Fruit fly (Drosophila melanogaster) whole organism, embryonic: Measurements from ENCODE around the gene CG14664.
A peak's percentile ranks its signal among the peaks of the same experiment; 100 is the strongest.

Experiments
- BEAF-32 ChIP-seq: fragments of 200-800 bp; sonication (Bioruptor generic); optimal IDR thresholded peaks from 3 replicates; lab custom pipeline; 2017; ENCODE audit warnings: missing biosample characterization, missing genetic modification characterization, mild to moderate bottlenecking, moderate library complexity, missing genetic modification reagents
- BtbVII ChIP-seq: fragments of 200-800 bp; sonication (Bioruptor generic); optimal IDR thresholded peaks from 3 replicates; lab custom pipeline; 2017; ENCODE audit warnings: missing biosample characterization, mild to moderate bottlenecking, missing genetic modification characterization
- CG10274 ChIP-seq: fragments of 200-800 bp; sonication (Bioruptor generic); optimal IDR thresholded peaks from 3 replicates; lab custom pipeline; 2017; ENCODE audit warnings: missing biosample characterization, mild to moderate bottlenecking, missing genetic modification characterization
- CG12071 ChIP-seq: fragments of 200-800 bp; sonication (Bioruptor generic); optimal IDR thresholded peaks from 3 replicates; lab custom pipeline; 2018; ENCODE audit warnings: missing biosample characterization, mild to moderate bottlenecking, missing genetic modification characterization
- CG12236 ChIP-seq: fragments of 200-800 bp; sonication (Bioruptor generic); optimal IDR thresholded peaks from 2 replicates; lab custom pipeline; 2016; ENCODE audit warnings: missing biosample characterization, missing genetic modification characterization
- CG12299 ChIP-seq: fragments of 200-800 bp; sonication (Bioruptor generic); optimal IDR thresholded peaks from 2 replicates; lab custom pipeline; 2018; ENCODE audit warnings: missing biosample characterization, mild to moderate bottlenecking, missing genetic modification characterization
- CG12769 ChIP-seq: fragments of 200-800 bp; sonication (Bioruptor generic); optimal IDR thresholded peaks from 2 replicates; lab custom pipeline; 2019; ENCODE audit warnings: missing biosample characterization, mild to moderate bottlenecking, missing genetic modification characterization, moderate library complexity
- CG13424 ChIP-seq: fragments of 200-800 bp; sonication (Bioruptor generic); optimal IDR thresholded peaks from 2 replicates; lab custom pipeline; 2019; ENCODE audit warnings: missing biosample characterization, mild to moderate bottlenecking, missing genetic modification characterization, moderate library complexity
- CG13894 ChIP-seq: fragments of 200-800 bp; sonication (Bioruptor generic); optimal IDR thresholded peaks from 3 replicates; lab custom pipeline; 2018; ENCODE audit warnings: missing biosample characterization, mild to moderate bottlenecking, missing genetic modification characterization, moderate library complexity
- CG15479 ChIP-seq: fragments of 200-800 bp; sonication (Bioruptor generic); optimal IDR thresholded peaks from 3 replicates; lab custom pipeline; 2019; ENCODE audit warnings: missing biosample characterization, mild to moderate bottlenecking, missing genetic modification characterization, moderate library complexity
- CG15514 ChIP-seq: fragments of 200-800 bp; sonication (Bioruptor generic); optimal IDR thresholded peaks from 3 replicates; lab custom pipeline; 2017; ENCODE audit warnings: missing biosample characterization, missing genetic modification characterization, mild to moderate bottlenecking, moderate library complexity, missing genetic modification reagents
- CG4328 ChIP-seq: fragments of 200-800 bp; sonication (Bioruptor generic); optimal IDR thresholded peaks from 3 replicates; lab custom pipeline; 2017; ENCODE audit warnings: missing biosample characterization, missing genetic modification reagents, missing genetic modification characterization
- CG4360 ChIP-seq: fragments of 200-800 bp; sonication (Bioruptor generic); IDR thresholded peaks from 2 replicates; pipeline ENCODE4 v1.3.6; 2022; ENCODE audit warnings: missing biosample characterization, missing genetic modification characterization
- CG5245 ChIP-seq: fragments of 200-800 bp; sonication (Bioruptor generic); optimal IDR thresholded peaks from 3 replicates; lab custom pipeline; 2016; ENCODE audit warnings: missing biosample characterization, missing genetic modification characterization
- CG8388 ChIP-seq: fragments of 200-800 bp; sonication (Bioruptor generic); optimal IDR thresholded peaks from 2 replicates; lab custom pipeline; 2019; ENCODE audit warnings: missing biosample characterization, mild to moderate bottlenecking, missing genetic modification characterization, moderate library complexity
- CTCF ChIP-seq: fragments of 200-800 bp; sonication (Bioruptor generic); optimal IDR thresholded peaks from 2 replicates; lab custom pipeline; 2017; ENCODE audit warnings: missing biosample characterization, mild to moderate bottlenecking, missing genetic modification characterization, moderate library complexity
- Dek ChIP-seq: fragments of 200-800 bp; sonication (Bioruptor generic); optimal IDR thresholded peaks from 3 replicates; lab custom pipeline; 2019; ENCODE audit warnings: missing biosample characterization, mild to moderate bottlenecking, missing genetic modification characterization, moderate library complexity
- Dll ChIP-seq: fragments of 200-800 bp; sonication (Bioruptor generic); IDR thresholded peaks from 4 replicates; pipeline ENCODE4 v1.3.6; 2022; ENCODE audit warnings: missing biosample characterization, missing genetic modification characterization; ENCODE audit not compliant: partially characterized antibody
- Doc3 ChIP-seq: fragments of 200-800 bp; sonication (Bioruptor generic); IDR thresholded peaks from 3 replicates; pipeline ENCODE4 v1.3.6; 2022; ENCODE audit warnings: missing biosample characterization, missing genetic modification characterization; ENCODE audit not compliant: partially characterized antibody
- E2f2 ChIP-seq: fragments of 200-800 bp; sonication (Bioruptor generic); IDR thresholded peaks from 2 replicates; pipeline ENCODE4 v1.3.6; 2022; ENCODE audit warnings: missing biosample characterization, missing genetic modification characterization
- Kr ChIP-seq: fragments of 200-800 bp; sonication (Bioruptor generic); optimal IDR thresholded peaks from 2 replicates; lab custom pipeline; 2017; ENCODE audit warnings: missing biosample characterization, mild to moderate bottlenecking, missing genetic modification characterization
- Opbp ChIP-seq: fragments of 200-800 bp; sonication (Bioruptor generic); IDR thresholded peaks from 3 replicates; pipeline ENCODE4 v1.3.6; 2022; ENCODE audit warnings: missing biosample characterization, missing genetic modification characterization; ENCODE audit not compliant: partially characterized antibody
- Sry-β ChIP-seq: fragments of 200-800 bp; sonication (Bioruptor generic); optimal IDR thresholded peaks from 2 replicates; lab custom pipeline; 2018; ENCODE audit warnings: missing biosample characterization, mild to moderate bottlenecking, missing genetic modification characterization, moderate library complexity
- Trl ChIP-seq, 3 experiments: fragments of >200 bp in 2 of 3; fragments of 200-800 bp in 1 of 3; sonication (Bioruptor generic) in 1 of 3; optimal IDR thresholded peaks; 2 replicates in 1 of 3; 3 replicates in 2 of 3; lab custom pipeline; 2016 to 2017; ENCODE audit warnings: missing biosample characterization in 1 of 3, missing genetic modification characterization in 1 of 3
- ase ChIP-seq: fragments of 200-800 bp; sonication (Bioruptor generic); IDR thresholded peaks from 3 replicates; pipeline ENCODE4 v1.3.6; 2022; ENCODE audit warnings: missing biosample characterization, missing genetic modification characterization
- chm ChIP-seq: fragments of 200-800 bp; sonication (Bioruptor generic); IDR thresholded peaks from 2 replicates; pipeline ENCODE4 v1.3.6; 2022; ENCODE audit warnings: missing biosample characterization, missing genetic modification characterization
- esg ChIP-seq: fragments of 200-800 bp; sonication (Bioruptor generic); conservative IDR thresholded peaks from 2 replicates; pipeline ENCODE4 v1.3.6; 2022; ENCODE audit warnings: missing biosample characterization, missing genetic modification characterization
- fd64A ChIP-seq: fragments of 200-800 bp; sonication (Bioruptor generic); optimal IDR thresholded peaks from 3 replicates; lab custom pipeline; 2018; ENCODE audit warnings: missing biosample characterization, mild to moderate bottlenecking, missing genetic modification characterization
- grn ChIP-seq: fragments of 200-800 bp; sonication (Bioruptor generic); optimal IDR thresholded peaks from 3 replicates; lab custom pipeline; 2017; ENCODE audit warnings: missing biosample characterization, missing genetic modification characterization
- ind ChIP-seq: fragments of 200-800 bp; sonication (Bioruptor generic); optimal IDR thresholded peaks from 3 replicates; lab custom pipeline; 2016; ENCODE audit warnings: missing biosample characterization, missing genetic modification characterization
- jing ChIP-seq: fragments of 200-800 bp; sonication (Bioruptor generic); optimal IDR thresholded peaks from 2 replicates; lab custom pipeline; 2018; ENCODE audit warnings: missing biosample characterization, mild to moderate bottlenecking, missing genetic modification characterization
- nerfin-1 ChIP-seq: fragments of 200-800 bp; sonication (Bioruptor generic); optimal IDR thresholded peaks from 3 replicates; lab custom pipeline; 2019; ENCODE audit warnings: missing biosample characterization, mild to moderate bottlenecking, missing genetic modification characterization, moderate library complexity
- nom ChIP-seq: fragments of 200-800 bp; sonication (Bioruptor generic); optimal IDR thresholded peaks from 2 replicates; lab custom pipeline; 2017; ENCODE audit warnings: missing biosample characterization, missing genetic modification characterization, mild to moderate bottlenecking, moderate library complexity, missing genetic modification reagents
- sd ChIP-seq: fragments of 200-800 bp; sonication (Bioruptor generic); optimal IDR thresholded peaks from 3 replicates; lab custom pipeline; 2018; ENCODE audit warnings: missing biosample characterization, mild to moderate bottlenecking, missing genetic modification characterization, moderate library complexity
- sima ChIP-seq: fragments of 200-800 bp; sonication (Bioruptor generic); optimal IDR thresholded peaks from 2 replicates; lab custom pipeline; 2016; ENCODE audit warnings: missing biosample characterization, missing genetic modification characterization
- sna ChIP-seq: fragments of 200-800 bp; sonication (Bioruptor generic); IDR thresholded peaks from 2 replicates; pipeline ENCODE4 v1.3.6; 2022; ENCODE audit warnings: missing biosample characterization, missing genetic modification characterization; ENCODE audit not compliant: partially characterized antibody
- sob ChIP-seq: fragments of 200-800 bp; sonication (Bioruptor generic); IDR thresholded peaks from 2 replicates; pipeline ENCODE4 v1.3.6; 2022; ENCODE audit warnings: missing biosample characterization, missing genetic modification characterization
- unc-4 ChIP-seq: fragments of 200-800 bp; sonication (Bioruptor generic); IDR thresholded peaks from 2 replicates; pipeline ENCODE4 v1.3.6; 2022; ENCODE audit warnings: missing biosample characterization, missing genetic modification characterization; ENCODE audit not compliant: partially characterized antibody
- wek ChIP-seq: fragments of 200-800 bp; sonication (Bioruptor generic); optimal IDR thresholded peaks from 3 replicates; lab custom pipeline; 2018; ENCODE audit warnings: missing biosample characterization, mild to moderate bottlenecking, missing genetic modification characterization, moderate library complexity
- wor ChIP-seq: fragments of 200-800 bp; sonication (Bioruptor generic); IDR thresholded peaks from 2 replicates; pipeline ENCODE4 v1.3.6; 2022; ENCODE audit warnings: missing biosample characterization, missing genetic modification characterization
- zen2 ChIP-seq: fragments of 200-800 bp; sonication (Bioruptor generic); IDR thresholded peaks from 3 replicates; pipeline ENCODE4 v1.3.6; 2022; ENCODE audit warnings: missing biosample characterization, missing genetic modification characterization; ENCODE audit not compliant: partially characterized antibody

CG14664 gene

dm6 chr3R:5216308-5216765 is 7.6 kb upstream of the CG14664 start (continued):
- TF ChIP-seq unc-4 (GFP tag; lab: Robert Waterston, UW): peak; percentile 41; the same call in 1 of the 2 replicates
- no peak for TF ChIP-seq CG10274 (GFP tag; lab: Kevin White, UChicago)
- TF ChIP-seq zen2 (GFP tag; lab: Robert Waterston, UW): peak; percentile 58
- 0 out of 3 replicates have a peak, but pooled peaks have one; percentile 30 for TF ChIP-seq Opbp (GFP tag; lab: Robert Waterston, UW)
- no peak for TF ChIP-seq wek (GFP tag; lab: Kevin White, UChicago)
- TF ChIP-seq CG5245 (GFP tag; lab: Kevin White, UChicago): no peak
- TF ChIP-seq CG12236 (GFP tag; lab: Kevin White, UChicago): no peak
- TF ChIP-seq esg (GFP tag; lab: Robert Waterston, UW): no peak
- TF ChIP-seq CG15479 (GFP tag; lab: Kevin White, UChicago): no peak
- TF ChIP-seq ind (GFP tag; lab: Kevin White, UChicago): no peak
- no peak for TF ChIP-seq CG15514 (GFP tag; lab: Kevin White, UChicago)
- no peak for TF ChIP-seq wor (GFP tag; lab: Robert Waterston, UW)
- TF ChIP-seq ase: no peak
- TF ChIP-seq CG12071 (GFP tag; lab: Kevin White, UChicago): no peak
- no peak for TF ChIP-seq jing
- TF ChIP-seq E2f2 (GFP tag; lab: Robert Waterston, UW): no peak
- no peak for TF ChIP-seq nom (GFP tag; lab: Kevin White, UChicago)
- TF ChIP-seq CG12299 (tag; lab: Kevin White, UChicago): no peak
- no peak for TF ChIP-seq CG13894 (tag; lab: Kevin White, UChicago)
- TF ChIP-seq fd64A (GFP tag; lab: Kevin White, UChicago): no peak
- peak; percentile 76 for TF ChIP-seq nerfin-1 (tag; lab: Kevin White, UChicago)
- no peak for TF ChIP-seq sob
- TF ChIP-seq sd: peak; percentile 99
- peak; percentile 89 for TF ChIP-seq CTCF (GFP tag; lab: Kevin White, UChicago)
- peak; percentile 16 for TF ChIP-seq Kr (GFP tag; lab: Kevin White, UChicago)
- 0 out of 2 replicates have a peak, but pooled peaks have one; percentile 39 for TF ChIP-seq sna (GFP tag; lab: Robert Waterston, UW)
- 0 out of 4 replicates have a peak, but pooled peaks have one; percentile 16 for TF ChIP-seq Dll
- no peak for TF ChIP-seq BtbVII (GFP tag; lab: Kevin White, UChicago)
- TF ChIP-seq CG13424: no peak
- TF ChIP-seq chm (GFP tag; lab: Robert Waterston, UW): peak; percentile 25; the same call in 1 of the 2 replicates
- no peak for TF ChIP-seq CG4360 (GFP tag; lab: Robert Waterston, UW)
- TF ChIP-seq BEAF-32 (GFP tag; lab: Kevin White, UChicago): peak; percentile 29
- TF ChIP-seq CG4328 (GFP tag; lab: Kevin White, UChicago): no peak
- no peak for TF ChIP-seq Dek (tag; lab: Kevin White, UChicago)
- peak; percentile 6 for TF ChIP-seq CG12769 (tag; lab: Kevin White, UChicago)
- TF ChIP-seq Doc3 (GFP tag; lab: Robert Waterston, UW): no peak
- TF ChIP-seq sima (GFP tag; lab: Kevin White, UChicago): no peak
- TF ChIP-seq CG8388 (GFP tag; lab: Kevin White, UChicago): no peak
- peak; percentile 55 for TF ChIP-seq grn (GFP tag; lab: Kevin White, UChicago)
- peak; percentile 81 to 91 for TF ChIP-seq Trl (optimal IDR thresholded peaks at IDR 0.05; lab: Kevin White, UChicago)
- no peak for TF ChIP-seq Trl (GFP tag; optimal IDR thresholded peaks at IDR 0.05; lab: Kevin White, UChicago)
- peak; percentile 16 for TF ChIP-seq Sry-β
